Fruit fly (Drosophila melanogaster) whole organism, adult: Measurements from ENCODE around the gene CheB38a.
A peak's percentile ranks its signal among the peaks of the same experiment; 100 is the strongest.

Experiments used
- cic ChIP-seq: fragments of 200-800 bp; sonication (Bioruptor generic); optimal IDR thresholded peaks from 2 replicates; lab custom pipeline; 2017; ENCODE audit warnings: missing biosample characterization, mild to moderate bottlenecking, missing genetic modification characterization, moderate library complexity
- toe ChIP-seq: fragments of 200-800 bp; sonication (Bioruptor generic); optimal IDR thresholded peaks from 2 replicates; lab custom pipeline; 2016; ENCODE audit warnings: missing biosample characterization, missing genetic modification characterization

DNA sequence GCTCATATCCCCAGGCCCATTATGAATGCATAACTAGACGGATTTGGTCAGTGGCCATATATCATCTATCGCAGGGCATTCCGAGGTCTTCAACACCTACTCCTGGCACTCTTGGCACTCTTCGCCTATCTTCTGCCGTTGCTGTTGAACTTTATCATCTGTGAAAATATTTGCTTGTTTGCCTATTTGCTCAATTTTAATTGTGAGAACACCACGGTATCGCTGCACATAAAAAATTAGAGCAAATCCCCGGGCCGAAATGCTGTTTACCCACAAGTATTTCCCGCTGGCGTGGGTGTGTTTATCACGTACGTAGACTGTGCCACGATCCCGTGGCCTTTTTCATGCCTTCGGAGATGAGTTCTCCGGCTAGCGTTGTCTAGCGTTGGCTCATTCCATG is 37.6 kb downstream of the CheB38a start:
- peak; percentile 15 for TF ChIP-seq toe (GFP tag; lab: Kevin White, UChicago)
- TF ChIP-seq cic (GFP tag; lab: Kevin White, UChicago), result peak; percentile 82
